Fruit fly (Drosophila melanogaster) whole organism, embryonic: ENCODE results near the gene CG9682.

Experiments used
- B-H2 ChIP-seq: fragments of 200-800 bp; sonication (Bioruptor generic); optimal IDR thresholded peaks from 2 replicates; lab custom pipeline; 2018; ENCODE audit warnings: missing biosample characterization, mild to moderate bottlenecking, missing genetic modification characterization
- CG10321 ChIP-seq: fragments of 200-800 bp; sonication (Bioruptor generic); IDR thresholded peaks from 2 replicates; pipeline ENCODE4 v1.3.6; 2022; ENCODE audit warnings: missing biosample characterization, missing genetic modification characterization
- CG11247 ChIP-seq: fragments of 200-800 bp; sonication (Bioruptor generic); IDR thresholded peaks from 2 replicates; pipeline ENCODE4 v1.3.6; 2022; ENCODE audit warnings: missing biosample characterization, missing genetic modification characterization
- CG11456 ChIP-seq: fragments of 200-800 bp; sonication (Bioruptor generic); IDR thresholded peaks from 3 replicates; pipeline ENCODE4 v1.3.6; 2022; ENCODE audit warnings: missing biosample characterization, missing genetic modification characterization
- CG11695 ChIP-seq: fragments of 200-800 bp; sonication (Bioruptor generic); IDR thresholded peaks from 3 replicates; pipeline ENCODE4 v1.3.6; 2022; ENCODE audit warnings: missing biosample characterization, missing genetic modification characterization
- CG12155 ChIP-seq: fragments of 200-800 bp; sonication (Bioruptor generic); optimal IDR thresholded peaks from 3 replicates; lab custom pipeline; 2016; ENCODE audit warnings: missing biosample characterization, missing genetic modification characterization
- CG13894 ChIP-seq: fragments of 200-800 bp; sonication (Bioruptor generic); optimal IDR thresholded peaks from 3 replicates; lab custom pipeline; 2018; ENCODE audit warnings: missing biosample characterization, mild to moderate bottlenecking, missing genetic modification characterization, moderate library complexity
- CG17328 ChIP-seq: fragments of 200-800 bp; sonication (Bioruptor generic); IDR thresholded peaks from 2 replicates; pipeline ENCODE4 v1.3.6; 2022; ENCODE audit warnings: missing biosample characterization, missing genetic modification characterization
- CG17802 ChIP-seq: fragments of 200-800 bp; sonication (Bioruptor generic); optimal IDR thresholded peaks from 2 replicates; lab custom pipeline; 2018; ENCODE audit warnings: missing biosample characterization, mild to moderate bottlenecking, missing genetic modification characterization, moderate library complexity
- CG18262 ChIP-seq: fragments of 200-800 bp; optimal IDR thresholded peaks from 3 replicates; lab custom pipeline; 2019; ENCODE audit warnings: missing biosample characterization, mild to moderate bottlenecking, missing genetic modification characterization, moderate library complexity
- CG1832 ChIP-seq: fragments of 200-800 bp; sonication (Bioruptor generic); optimal IDR thresholded peaks from 2 replicates; lab custom pipeline; 2017; ENCODE audit warnings: missing biosample characterization, mild to moderate bottlenecking, missing genetic modification characterization, inconsistent platforms
- CG3065 ChIP-seq: fragments of 200-800 bp; sonication (Bioruptor generic); optimal IDR thresholded peaks from 2 replicates; lab custom pipeline; 2016; ENCODE audit warnings: missing biosample characterization, missing genetic modification characterization
- CG3163 ChIP-seq: fragments of 200-800 bp; sonication (Bioruptor generic); optimal IDR thresholded peaks from 3 replicates; lab custom pipeline; 2016; ENCODE audit warnings: missing biosample characterization, missing genetic modification characterization
- CG32767 ChIP-seq: fragments of 200-800 bp; sonication (Bioruptor generic); IDR thresholded peaks from 2 replicates; pipeline ENCODE4 v1.3.6; 2022; ENCODE audit warnings: missing biosample characterization, missing genetic modification characterization
- CG34422 ChIP-seq: fragments of 200-800 bp; sonication (Bioruptor generic); IDR thresholded peaks from 3 replicates; pipeline ENCODE4 v1.3.6; 2022; ENCODE audit warnings: missing biosample characterization, missing genetic modification characterization
- CG4707 ChIP-seq: fragments of 200-800 bp; sonication (Bioruptor generic); optimal IDR thresholded peaks from 2 replicates; lab custom pipeline; 2018; ENCODE audit warnings: missing biosample characterization, mild to moderate bottlenecking, missing genetic modification characterization, moderate library complexity
- CG6813 ChIP-seq: fragments of 200-800 bp; sonication (Bioruptor generic); optimal IDR thresholded peaks from 2 replicates; lab custom pipeline; 2017; ENCODE audit warnings: missing biosample characterization, missing genetic modification characterization, mild to moderate bottlenecking, moderate library complexity, missing genetic modification reagents
- CG7556 ChIP-seq: fragments of 200-800 bp; sonication (Bioruptor generic); optimal IDR thresholded peaks from 2 replicates; lab custom pipeline; 2017; ENCODE audit warnings: missing biosample characterization, mild to moderate bottlenecking, missing genetic modification characterization
- CG7963 ChIP-seq: fragments of 200-800 bp; sonication (Bioruptor generic); IDR thresholded peaks from 3 replicates; pipeline ENCODE4 v1.3.6; 2022; ENCODE audit warnings: missing biosample characterization, missing genetic modification characterization; ENCODE audit not compliant: partially characterized antibody
- CG8478 ChIP-seq: fragments of >200 bp; optimal IDR thresholded peaks from 2 replicates; lab custom pipeline; 2018
- Drgx ChIP-seq: fragments of 200-800 bp; sonication (Bioruptor generic); IDR thresholded peaks from 2 replicates; pipeline ENCODE4 v1.3.6; 2022; ENCODE audit warnings: missing biosample characterization, missing genetic modification characterization
- Ets65A ChIP-seq: fragments of 200-800 bp; sonication (Bioruptor generic); peaks from one replicate; lab custom pipeline; 2016; ENCODE audit warnings: missing biosample characterization, missing genetic modification characterization
- GATAe ChIP-seq: fragments of 200-800 bp; sonication (Bioruptor generic); conservative IDR thresholded peaks from 2 replicates; pipeline ENCODE4 v1.3.6; 2022; ENCODE audit warnings: missing biosample characterization, missing genetic modification characterization
- Gug ChIP-seq: fragments of 200-800 bp; sonication (Bioruptor generic); IDR thresholded peaks from 4 replicates; pipeline ENCODE4 v1.3.6; 2022; ENCODE audit warnings: missing biosample characterization, missing genetic modification characterization
- Hr3 ChIP-seq: fragments of 200-800 bp; sonication (Bioruptor generic); optimal IDR thresholded peaks from 3 replicates; lab custom pipeline; 2016; ENCODE audit warnings: missing biosample characterization, missing genetic modification characterization
- Jarid2 ChIP-seq: fragments of 200-800 bp; sonication (Bioruptor generic); optimal IDR thresholded peaks from 3 replicates; lab custom pipeline; 2017; ENCODE audit warnings: mild to moderate bottlenecking, missing biosample characterization, missing genetic modification reagents, missing genetic modification characterization
- NFAT ChIP-seq: fragments of 200-800 bp; sonication (Bioruptor generic); IDR thresholded peaks from 2 replicates; pipeline ENCODE4 v1.3.6; 2022; ENCODE audit warnings: missing biosample characterization, missing genetic modification characterization
- Sox100B ChIP-seq: fragments of 200-800 bp; sonication (Bioruptor generic); optimal IDR thresholded peaks from 3 replicates; lab custom pipeline; 2018; ENCODE audit warnings: missing biosample characterization, mild to moderate bottlenecking, missing genetic modification characterization
- Trl ChIP-seq, 3 experiments: fragments of >200 bp in 2 of 3; fragments of 200-800 bp in 1 of 3; sonication (Bioruptor generic) in 1 of 3; optimal IDR thresholded peaks; 2 replicates in 1 of 3; 3 replicates in 2 of 3; lab custom pipeline; 2016 to 2017; ENCODE audit warnings: missing biosample characterization in 1 of 3, missing genetic modification characterization in 1 of 3
- bab2 ChIP-seq: fragments of 200-800 bp; sonication (Bioruptor generic); optimal IDR thresholded peaks from 2 replicates; lab custom pipeline; 2016; ENCODE audit warnings: missing biosample characterization, missing genetic modification characterization
- bbx ChIP-seq: fragments of 200-800 bp; sonication (Bioruptor generic); IDR thresholded peaks from 2 replicates; pipeline ENCODE4 v1.3.6; 2022; ENCODE audit warnings: missing biosample characterization, missing genetic modification characterization; ENCODE audit not compliant: partially characterized antibody
- bowl ChIP-seq: fragments of 200-800 bp; sonication (Bioruptor generic); IDR thresholded peaks from 2 replicates; pipeline ENCODE4 v1.3.6; 2022; ENCODE audit warnings: missing biosample characterization, missing genetic modification characterization
- bsh ChIP-seq, 2 experiments: fragments of 200-800 bp; sonication (Bioruptor generic); optimal IDR thresholded peaks; 2 replicates each; lab custom pipeline; 2017 to 2018; ENCODE audit warnings: mild to moderate bottlenecking in 2 of 2, missing biosample characterization in 2 of 2, missing genetic modification characterization in 2 of 2, moderate library complexity in 1 of 2
- cad ChIP-seq: fragments of >200 bp; optimal IDR thresholded peaks from 2 replicates; lab custom pipeline; 2017; ENCODE audit warnings: missing biosample characterization, missing genetic modification characterization
- dysf ChIP-seq: fragments of 200-800 bp; sonication (Bioruptor generic); IDR thresholded peaks from 3 replicates; pipeline ENCODE4 v1.3.6; 2022; ENCODE audit warnings: missing biosample characterization, missing genetic modification characterization
- emc ChIP-seq: fragments of 200-800 bp; sonication (Bioruptor generic); optimal IDR thresholded peaks from 2 replicates; lab custom pipeline; 2016; ENCODE audit warnings: missing biosample characterization, missing genetic modification characterization
- hth ChIP-seq: fragments of >200 bp; optimal IDR thresholded peaks from 2 replicates; lab custom pipeline; 2017; ENCODE audit warnings: inconsistent platforms
- knrl ChIP-seq: fragments of 200-800 bp; sonication (Bioruptor generic); IDR thresholded peaks from 3 replicates; pipeline ENCODE4 v1.3.6; 2022; ENCODE audit warnings: missing biosample characterization, missing genetic modification characterization; ENCODE audit not compliant: partially characterized antibody
- lola ChIP-seq, 3 experiments: fragments of >200 bp in 2 of 3; fragments of 200-800 bp in 1 of 3; sonication (Bioruptor generic) in 1 of 3; optimal IDR thresholded peaks; 2 replicates each; lab custom pipeline; 2017 to 2019; ENCODE audit warnings: missing biosample characterization in 3 of 3, missing genetic modification characterization in 3 of 3, mild to moderate bottlenecking in 1 of 3, moderate library complexity in 1 of 3
- pb ChIP-seq: fragments of 200-800 bp; sonication (Bioruptor generic); optimal IDR thresholded peaks from 3 replicates; lab custom pipeline; 2016; ENCODE audit warnings: missing biosample characterization, missing genetic modification characterization
- phol ChIP-seq: fragments of 200-800 bp; sonication (Bioruptor generic); optimal IDR thresholded peaks from 3 replicates; lab custom pipeline; 2018; ENCODE audit warnings: missing biosample characterization, mild to moderate bottlenecking, missing genetic modification characterization, moderate library complexity
- prd ChIP-seq, 3 experiments: fragments of >200 bp in 2 of 3; fragments of 200-800 bp in 1 of 3; sonication (Bioruptor generic) in 1 of 3; optimal IDR thresholded peaks in 2 of 3; IDR thresholded peaks in 1 of 3; 2 replicates in 2 of 3; 3 replicates in 1 of 3; pipeline versions ENCODE4 v1.3.6 to Lab custom; 2017 to 2022; ENCODE audit warnings: missing biosample characterization in 1 of 3, missing genetic modification characterization in 1 of 3
- run ChIP-seq: fragments of 200-800 bp; sonication (Bioruptor generic); optimal IDR thresholded peaks from 3 replicates; lab custom pipeline; 2018; ENCODE audit warnings: missing biosample characterization, mild to moderate bottlenecking, missing genetic modification characterization
- sens ChIP-seq: fragments of 200-800 bp; sonication (Bioruptor generic); peaks from one replicate; lab custom pipeline; 2016; ENCODE audit warnings: missing biosample characterization, missing genetic modification characterization
- shn ChIP-seq: fragments of 200-800 bp; sonication (Bioruptor generic); optimal IDR thresholded peaks from 3 replicates; lab custom pipeline; 2016; ENCODE audit warnings: missing biosample characterization, missing genetic modification characterization
- so ChIP-seq: fragments of 200-800 bp; sonication (Bioruptor generic); IDR thresholded peaks from 3 replicates; pipeline ENCODE4 v1.3.6; 2022; ENCODE audit warnings: missing biosample characterization, missing genetic modification characterization
- sob ChIP-seq: fragments of 200-800 bp; sonication (Bioruptor generic); IDR thresholded peaks from 2 replicates; pipeline ENCODE4 v1.3.6; 2022; ENCODE audit warnings: missing biosample characterization, missing genetic modification characterization
- trem ChIP-seq: fragments of 200-800 bp; optimal IDR thresholded peaks from 3 replicates; lab custom pipeline; 2019; ENCODE audit warnings: missing biosample characterization, mild to moderate bottlenecking, missing genetic modification characterization, moderate library complexity
- ttk ChIP-seq: fragments of 200-800 bp; sonication (Bioruptor generic); IDR thresholded peaks from 2 replicates; pipeline ENCODE4 v2.1.2; 2022; ENCODE audit warnings: missing biosample characterization, missing genetic modification characterization
- zfh2 ChIP-seq: fragments of 200-800 bp; sonication (Bioruptor generic); optimal IDR thresholded peaks from 2 replicates; lab custom pipeline; 2016; ENCODE audit warnings: missing biosample characterization, missing genetic modification characterization

CG9682 gene

dm6 chr3R:30293478-30294122 is 42.9 kb downstream of the CG9682 start (continued):
- TF ChIP-seq sob (GFP tag; lab: Robert Waterston, UW) (no peak), ttk (GFP tag; lab: Robert Waterston, UW) (no peak), B-H2 (no peak), CG10321 (GFP tag; lab: Robert Waterston, UW) (no peak), CG12155 (no peak), Ets65A (GFP tag; lab: Kevin White, UChicago) (peak; percentile 35), CG32767 (GFP tag; lab: Robert Waterston, UW) (no peak), CG18262 (tag; lab: Kevin White, UChicago) (peak; percentile 10), CG13894 (tag; lab: Kevin White, UChicago) (no peak), CG4707 (GFP tag; lab: Kevin White, UChicago) (no peak), so (GFP tag; lab: Robert Waterston, UW) (no peak), CG1832 (GFP tag; lab: Kevin White, UChicago) (no peak), emc (GFP tag; lab: Kevin White, UChicago) (no peak), CG3163 (GFP tag; lab: Kevin White, UChicago) (no peak), CG34422 (GFP tag; lab: Robert Waterston, UW) (no peak), phol (tag; lab: Kevin White, UChicago) (peak; percentile 38), Hr3 (GFP tag; lab: Kevin White, UChicago) (no peak), knrl (GFP tag; lab: Robert Waterston, UW) (no peak), dysf (0 out of 3 replicates have a peak, but pooled peaks have one; percentile 27), cad (GFP tag; lab: Kevin White, UChicago) (no peak), pb (GFP tag; lab: Kevin White, UChicago) (no peak), CG3065 (GFP tag; lab: Kevin White, UChicago) (no peak), Jarid2 (GFP tag; lab: Kevin White, UChicago) (no peak), NFAT (GFP tag; lab: Robert Waterston, UW) (no peak), trem (tag; lab: Kevin White, UChicago) (peak; percentile 13), Gug (GFP tag; lab: Robert Waterston, UW) (no peak), bab2 (GFP tag; lab: Kevin White, UChicago) (no peak), CG7963 (GFP tag; lab: Robert Waterston, UW) (no peak), bowl (GFP tag; lab: Robert Waterston, UW) (no peak), bsh (GFP tag; optimal IDR thresholded peaks at IDR 0.05; lab: Kevin White, UChicago) (peak; percentile 39 to 89), shn (no peak), GATAe (GFP tag; lab: Robert Waterston, UW) (no peak), hth (lab: Kevin White, UChicago) (no peak), run (tag; lab: Kevin White, UChicago) (no peak), CG11695 (GFP tag; lab: Robert Waterston, UW) (0 out of 3 replicates have a peak, but pooled peaks have one; percentile 8), CG17328 (GFP tag; lab: Robert Waterston, UW) (peak; percentile 36; the same call in 1 of the 2 replicates), lola (GFP tag; optimal IDR thresholded peaks at IDR 0.05; lab: Kevin White, UChicago) (peak in 1 of 3 experiments; percentile 23), sens (peak; percentile 30), Sox100B (GFP tag; lab: Kevin White, UChicago) (no peak), CG8478 (no peak), prd (optimal IDR thresholded peaks at IDR 0.05; lab: Kevin White, UChicago) (no peak), prd (GFP tag; IDR thresholded peaks at IDR 0.05; lab: Robert Waterston, UW) (peak; percentile 37; the same call in 2 of the 3 replicates), CG6813 (no peak), bbx (GFP tag; lab: Robert Waterston, UW) (no peak), CG17802 (no peak), CG11456 (GFP tag; lab: Robert Waterston, UW) (no peak), CG11247 (GFP tag; lab: Robert Waterston, UW) (no peak), Drgx (peak; percentile 95), zfh2 (GFP tag; lab: Kevin White, UChicago) (no peak), Trl (optimal IDR thresholded peaks at IDR 0.05; lab: Kevin White, UChicago) (no peak), Trl (GFP tag; optimal IDR thresholded peaks at IDR 0.05; lab: Kevin White, UChicago) (no peak), CG7556 (GFP tag; lab: Kevin White, UChicago) (peak; percentile 24)
